Worm (Caenorhabditis elegans): ENCODE results near the gene col-140.

The col-140 gene

ce11 chrV:5843415-5844337, 7.0 kb upstream of the col-140 start:
- TF ChIP-seq madf-10 (tag; optimal IDR thresholded peaks at IDR 0.05) (peak; percentile 40), akir-1 (GFP tag; optimal IDR thresholded peaks at IDR 0.05) (no peak), hlh-26 (GFP tag; conservative IDR thresholded peaks at IDR 0.05) (no peak), ets-4 (GFP tag; optimal IDR thresholded peaks at IDR 0.05) (no peak), lin-54 (GFP tag; optimal IDR thresholded peaks at IDR 0.05) (peak; percentile 17), B0261.1 (tag; optimal IDR thresholded peaks at IDR 0.05) (no peak), madf-3 (GFP tag; IDR thresholded peaks at IDR 0.05) (peak; percentile 71; the same call in 1 of the 2 replicates), attf-6 (GFP tag; IDR thresholded peaks at IDR 0.05) (no peak), ztf-25 (GFP tag; IDR thresholded peaks at IDR 0.05) (no peak), ztf-22 (GFP tag; optimal IDR thresholded peaks at IDR 0.05) (no peak), F57A8.1 (GFP tag; optimal IDR thresholded peaks at IDR 0.05) (no peak), ztf-28 (GFP tag; IDR thresholded peaks at IDR 0.05) (0 out of 2 replicates have a peak, but pooled peaks have one; percentile 77), ceh-91 (GFP tag; IDR thresholded peaks at IDR 0.05) (no peak), ama-1 (optimal IDR thresholded peaks at IDR 0.05) (no peak), ama-1 (GFP tag; optimal IDR thresholded peaks at IDR 0.05) (no peak), hmg-20 (GFP tag; IDR thresholded peaks at IDR 0.05) (no peak), ztf-6 (GFP tag; IDR thresholded peaks at IDR 0.05) (no peak), lin-35 (GFP tag; optimal IDR thresholded peaks at IDR 0.05) (peak in 1 of 3 experiments; percentile 4), ceh-79 (tag; optimal IDR thresholded peaks at IDR 0.05) (no peak), aptf-3 (GFP tag; IDR thresholded peaks at IDR 0.05) (no peak), F23B12.7 (tag; optimal IDR thresholded peaks at IDR 0.05; ENCODE audit: insufficient read depth) (peak; percentile 31), dpff-1 (tag; optimal IDR thresholded peaks at IDR 0.05) (no peak), ZK185.1 (tag; optimal IDR thresholded peaks at IDR 0.05; ENCODE audit: poor library complexity, severe bottlenecking) (no peak), B0336.3 (GFP tag; IDR thresholded peaks at IDR 0.05) (no peak; the same call in 1 of the 2 replicates), rec-8 (tag; optimal IDR thresholded peaks at IDR 0.05) (no peak), Y67H2A.10 (GFP tag; conservative IDR thresholded peaks at IDR 0.05) (no peak; the same call in 1 of the 2 replicates), F33H1.4 (GFP tag; IDR thresholded peaks at IDR 0.05) (no peak), ekl-4 (GFP tag; IDR thresholded peaks at IDR 0.05) (no peak; the same call in 1 of the 2 replicates), Y53G8AR.9 (GFP tag; conservative IDR thresholded peaks at IDR 0.05) (peak; percentile 67; the same call in 1 of the 2 replicates), hmg-1.2 (GFP tag; IDR thresholded peaks at IDR 0.05) (no peak), nhr-27 (tag; optimal IDR thresholded peaks at IDR 0.05) (no peak), ztf-3 (GFP tag; optimal IDR thresholded peaks at IDR 0.05) (no peak), him-1 (tag; optimal IDR thresholded peaks at IDR 0.05) (no peak), gei-17 (GFP tag; optimal IDR thresholded peaks at IDR 0.05) (no peak), F37B4.10 (GFP tag; IDR thresholded peaks at IDR 0.05) (0 out of 2 replicates have a peak, but pooled peaks have one; percentile 88), attf-5 (GFP tag; optimal IDR thresholded peaks at IDR 0.05) (peak; percentile 19), mes-4 (tag; optimal IDR thresholded peaks at IDR 0.05) (no peak), C17E4.6 (GFP tag; IDR thresholded peaks at IDR 0.05) (0 out of 2 replicates have a peak, but pooled peaks have one; percentile 21), F39B2.1 (GFP tag; IDR thresholded peaks at IDR 0.05) (no peak), nhr-120 (GFP tag; IDR thresholded peaks at IDR 0.05) (0 out of 2 replicates have a peak, but pooled peaks have one; percentile 21), let-526 (GFP tag; IDR thresholded peaks at IDR 0.05) (no peak), nhr-80 (tag; optimal IDR thresholded peaks at IDR 0.05) (peak; percentile 78), bed-1 (GFP tag; IDR thresholded peaks at IDR 0.05) (no peak), lsy-27 (tag; optimal IDR thresholded peaks at IDR 0.05; ENCODE audit: borderline replicate concordance, insufficient read depth) (no peak), K12H6.12 (tag; optimal IDR thresholded peaks at IDR 0.05) (no peak), snpc-1.3 (tag; optimal IDR thresholded peaks at IDR 0.05; ENCODE audit: insufficient read depth) (no peak)

All from whole organism, young adult.